Worm (Caenorhabditis elegans) whole organism, dauer: ENCODE measurements around the gene K08A2.2.

ENCODE experiments used
- unc-62 ChIP-seq: sonication (generic microtip); optimal IDR thresholded peaks from 2 replicates; lab custom pipeline; 2017; ENCODE audit warnings: missing biosample characterization, missing genetic modification reagents, missing genetic modification characterization

Gene K08A2.2

DNA sequence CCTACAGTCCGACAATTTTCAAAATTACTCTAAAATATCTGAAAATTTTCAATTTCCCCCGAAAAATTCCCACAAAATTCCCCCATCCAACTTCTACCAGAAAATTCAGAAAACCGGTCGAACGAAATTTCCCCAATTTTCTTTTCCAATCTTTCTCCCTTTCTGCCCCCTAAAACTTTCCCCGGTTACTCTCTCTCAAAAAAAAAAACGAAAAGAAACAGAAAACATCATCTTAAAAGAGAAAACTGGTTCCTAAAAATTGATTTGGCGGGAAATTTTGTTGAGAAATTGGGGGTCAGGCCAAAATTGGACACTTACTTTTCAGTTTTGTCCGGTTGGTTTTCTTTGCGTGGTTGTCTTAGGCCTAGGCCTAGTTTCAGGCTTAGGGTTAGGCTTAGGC lies 13.8 kb upstream of the K08A2.2 start:
- no peak for TF ChIP-seq unc-62

DNA sequence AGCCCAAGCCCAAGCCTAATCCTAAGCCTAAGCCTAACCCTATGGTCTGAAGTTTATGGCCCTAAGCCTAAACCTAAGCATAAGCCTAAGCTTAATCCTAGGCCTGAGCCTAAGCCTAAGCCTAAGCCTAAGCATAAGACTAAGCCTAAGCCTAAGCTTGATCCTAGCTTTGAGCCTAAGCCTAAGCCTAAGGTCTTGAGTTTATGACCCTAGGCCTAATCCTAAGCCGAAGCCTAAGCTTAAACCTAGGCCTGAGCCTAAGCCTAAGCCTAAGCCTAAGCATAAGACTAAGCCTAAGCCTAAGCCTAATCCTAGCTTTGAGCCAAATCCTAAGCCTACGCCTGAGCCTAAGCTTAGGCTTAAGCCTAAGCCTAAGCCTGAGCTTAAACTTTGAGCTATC lies 12.3 kb upstream of the K08A2.2 start:
- TF ChIP-seq unc-62 = no peak

DNA sequence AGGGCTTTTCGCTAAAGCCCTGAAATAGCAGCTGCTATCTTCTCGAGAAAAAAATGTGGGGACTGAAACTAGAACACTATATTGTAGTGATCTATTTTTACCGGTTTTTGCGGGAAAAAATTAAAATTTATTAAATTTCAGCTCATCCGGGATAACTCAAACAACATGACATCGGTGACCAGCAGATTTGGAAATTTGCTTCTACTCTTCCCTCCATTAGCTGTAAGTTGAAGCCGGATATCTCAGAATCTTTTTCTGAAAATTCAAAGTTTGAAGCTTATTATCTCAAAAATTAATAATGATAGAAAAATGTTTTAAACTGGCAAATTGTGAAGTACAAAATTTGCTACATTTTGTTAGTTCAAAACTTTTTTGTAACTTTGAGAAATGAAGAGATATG lies 7.0 kb upstream of the K08A2.2 start:
- no peak for TF ChIP-seq unc-62

DNA sequence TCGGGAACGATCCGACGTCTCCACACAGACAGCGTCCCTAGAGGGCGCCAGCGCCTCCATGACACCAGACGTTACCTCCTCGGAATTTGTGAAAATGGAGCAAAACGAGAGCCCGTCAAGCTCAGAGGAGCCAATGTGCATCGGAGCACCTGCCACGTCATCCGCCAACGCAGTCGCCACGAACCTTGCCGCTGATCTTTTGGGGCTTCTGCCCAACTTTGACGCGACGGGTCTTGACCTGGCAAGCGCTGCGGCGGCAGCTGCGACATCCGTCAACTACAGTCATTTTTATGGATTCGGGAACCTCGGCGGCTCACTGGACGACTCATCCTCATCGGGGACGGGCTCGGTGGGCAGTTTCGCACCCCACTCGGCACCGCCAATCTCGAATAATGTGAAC lies 6.0 kb upstream of the K08A2.2 start:
- no peak for TF ChIP-seq unc-62

DNA sequence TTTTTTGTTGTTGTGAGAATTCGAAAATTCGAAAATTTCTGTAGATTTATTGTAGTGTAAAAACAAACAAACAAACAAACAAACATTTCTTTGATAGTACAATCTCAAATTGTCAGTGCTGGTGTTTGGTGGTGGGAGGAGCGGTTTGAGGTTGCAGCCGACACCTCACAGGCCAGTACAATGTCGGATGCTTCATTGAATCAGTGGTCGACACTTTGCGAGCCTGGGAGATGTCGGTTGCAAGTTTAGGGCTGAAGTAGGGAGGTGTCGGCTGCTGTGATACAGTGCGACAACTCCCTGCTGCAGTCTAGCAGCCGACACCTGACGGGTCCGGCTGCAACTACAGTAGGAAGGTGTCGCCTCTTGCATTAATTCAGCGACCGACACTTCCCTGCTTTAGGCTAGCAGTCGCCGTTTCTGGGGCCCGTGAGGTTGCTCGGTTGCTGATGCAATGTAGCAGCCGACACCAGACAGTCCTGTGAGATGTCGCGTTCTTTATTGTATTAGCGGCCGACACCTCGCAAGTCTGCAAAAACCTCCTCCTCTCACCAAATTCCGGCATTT lies 5.4 kb upstream of the K08A2.2 start:
- no peak for TF ChIP-seq unc-62

DNA sequence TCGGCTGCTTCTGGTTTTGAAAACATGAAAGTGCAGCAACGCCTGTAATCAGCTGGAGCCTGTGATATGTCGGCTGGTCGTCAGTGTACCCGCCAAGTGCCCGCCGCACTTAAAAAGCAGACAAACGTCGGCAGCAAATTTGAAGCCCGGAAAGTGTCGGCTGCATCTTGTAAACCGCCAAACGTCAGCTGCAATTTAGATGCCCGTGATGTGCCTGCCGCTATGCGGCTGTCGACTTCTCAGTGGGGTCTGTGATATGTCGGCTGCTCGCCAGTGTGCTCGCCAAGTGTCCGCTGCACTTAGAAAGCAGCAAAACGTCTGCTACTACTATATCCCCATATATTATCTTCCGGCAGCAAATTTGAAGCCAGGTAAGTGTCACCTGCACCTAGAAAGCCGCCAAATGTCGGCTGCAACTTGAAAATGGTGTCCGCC lies 4.3 kb upstream of the K08A2.2 start:
- no peak for TF ChIP-seq unc-62

DNA sequence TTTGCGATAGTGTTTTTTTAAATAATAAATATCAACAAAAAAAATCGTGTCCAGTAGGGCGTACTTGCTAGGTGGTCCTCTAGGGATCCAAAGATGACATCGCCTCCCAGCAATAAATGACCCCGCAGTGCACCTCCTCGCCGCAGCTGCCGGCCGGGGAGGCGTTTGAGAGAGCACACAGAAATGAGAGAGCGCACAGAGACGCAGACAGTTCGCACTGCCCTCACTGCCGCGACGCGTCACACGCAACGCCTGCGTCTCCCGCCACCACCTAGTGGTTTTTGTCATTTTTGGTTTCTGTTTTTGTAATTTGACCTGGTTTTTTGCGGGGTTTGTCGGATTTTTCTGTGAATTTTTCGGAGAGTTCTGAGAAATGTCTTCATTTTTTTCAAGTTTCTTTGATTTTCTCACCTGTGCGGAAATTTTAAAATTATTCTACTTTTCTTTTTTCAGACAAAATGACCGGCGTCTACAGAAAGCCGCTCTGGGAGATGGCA lies 3.5 kb upstream of the K08A2.2 start, which contains the start of gene lido-7:
TSS of gene lido-7 (plus strand) at position 447 of the 497 bp plus-strand sequence.
- TF ChIP-seq unc-62 = no peak

DNA sequence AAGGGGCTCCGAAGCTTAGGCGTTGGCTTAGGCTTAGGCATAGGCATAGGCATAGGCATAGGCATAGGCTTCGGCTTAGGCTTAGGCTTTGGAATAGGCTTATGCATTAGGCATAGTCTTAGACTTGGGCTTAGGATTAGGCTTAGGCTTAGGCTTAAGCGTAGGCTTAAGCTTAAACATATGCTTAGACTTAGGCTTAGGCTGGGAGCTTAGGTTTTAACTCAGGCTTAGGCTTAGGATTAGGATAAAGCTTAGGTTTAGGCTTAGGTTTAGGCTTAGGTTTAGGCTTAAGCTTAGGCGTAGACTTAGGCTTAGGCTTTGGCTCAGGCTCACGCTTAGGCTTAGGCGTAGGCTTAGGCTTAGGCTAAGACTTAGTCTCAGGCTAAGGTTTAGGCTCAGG lies 1.3 kb upstream of the K08A2.2 start:
- TF ChIP-seq unc-62 = no peak

DNA sequence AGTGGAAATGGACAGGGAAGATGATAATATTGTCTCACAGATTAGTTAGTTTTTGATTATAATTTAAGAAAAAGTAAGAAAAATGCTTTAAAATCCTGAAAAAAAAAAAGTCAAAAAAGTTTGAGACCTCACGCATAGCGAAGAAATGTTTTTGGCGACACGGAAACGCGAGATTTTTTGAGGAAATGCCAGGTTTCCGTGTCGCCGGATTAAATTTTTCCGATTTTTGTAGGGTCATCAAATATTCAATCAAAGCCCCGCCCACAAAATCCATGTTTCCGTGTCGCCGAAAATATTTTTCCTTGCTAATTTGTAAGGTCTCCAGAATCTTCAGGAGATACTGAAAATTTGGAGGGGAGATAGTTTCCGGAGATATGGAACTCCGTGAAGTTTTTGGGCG lies 895 bp downstream of the K08A2.2 start:
- TF ChIP-seq unc-62 = no peak

DNA sequence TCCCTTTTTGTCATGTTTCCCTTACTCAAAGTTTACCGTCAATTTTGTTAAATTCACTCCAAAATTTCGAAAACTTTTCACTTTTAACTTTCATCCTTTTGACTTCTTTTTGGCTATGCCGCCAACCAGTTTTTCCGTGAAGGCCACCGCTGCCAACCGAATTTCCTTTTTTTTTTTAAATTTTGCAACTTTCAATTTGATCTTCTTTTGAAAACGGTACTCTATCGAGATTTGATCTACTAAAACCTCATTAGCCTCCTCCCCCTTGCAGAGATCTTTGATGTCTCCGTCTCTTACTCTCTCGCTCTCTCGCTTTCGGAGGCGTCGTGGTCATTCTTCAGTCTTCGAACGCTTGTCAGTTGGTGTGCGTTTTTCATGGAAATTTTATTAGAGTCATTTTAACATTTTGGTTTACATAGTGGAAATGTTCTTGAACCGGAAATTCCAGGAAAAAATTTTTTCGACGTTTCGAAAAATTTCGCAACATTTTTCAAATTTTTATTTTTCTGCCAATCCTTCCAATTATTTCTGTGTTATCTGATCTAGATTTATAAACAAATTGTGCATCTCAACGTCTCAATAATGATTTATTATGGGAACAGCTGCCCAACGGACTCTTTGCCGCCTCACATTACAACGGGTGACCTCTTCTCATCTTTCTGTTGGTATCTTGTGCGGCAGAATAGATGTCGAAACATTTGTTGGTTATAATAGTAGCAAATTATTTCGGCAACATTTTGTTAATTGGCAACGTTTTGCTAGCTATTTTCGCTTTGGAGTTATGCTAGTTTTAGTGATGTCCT lies 3.4 kb downstream of the K08A2.2 start:
- no peak for TF ChIP-seq unc-62

DNA sequence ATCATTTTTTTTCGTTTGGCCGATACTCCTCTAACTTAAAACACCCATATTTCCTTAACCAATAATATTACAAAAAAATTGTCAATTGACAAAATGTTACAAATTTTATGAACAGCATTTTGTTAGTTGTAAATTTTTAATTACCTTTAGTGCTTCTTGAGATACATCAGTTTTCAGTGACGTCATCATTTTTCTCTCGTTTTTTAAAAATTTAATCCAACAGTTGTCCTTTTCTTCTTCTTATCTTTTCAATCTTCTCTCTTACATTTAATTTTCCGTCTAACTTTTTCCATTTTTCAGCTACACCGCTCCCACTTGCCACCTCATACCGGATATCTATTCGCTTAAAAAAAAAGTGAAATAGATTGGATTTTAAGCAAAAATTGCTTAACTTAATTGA lies 5.3 kb downstream of the K08A2.2 start, which contains the start of gene lido-8:
TSS of gene lido-8 (plus strand) at position 301 of the 400 bp plus-strand sequence.
- TF ChIP-seq unc-62 = no peak

DNA sequence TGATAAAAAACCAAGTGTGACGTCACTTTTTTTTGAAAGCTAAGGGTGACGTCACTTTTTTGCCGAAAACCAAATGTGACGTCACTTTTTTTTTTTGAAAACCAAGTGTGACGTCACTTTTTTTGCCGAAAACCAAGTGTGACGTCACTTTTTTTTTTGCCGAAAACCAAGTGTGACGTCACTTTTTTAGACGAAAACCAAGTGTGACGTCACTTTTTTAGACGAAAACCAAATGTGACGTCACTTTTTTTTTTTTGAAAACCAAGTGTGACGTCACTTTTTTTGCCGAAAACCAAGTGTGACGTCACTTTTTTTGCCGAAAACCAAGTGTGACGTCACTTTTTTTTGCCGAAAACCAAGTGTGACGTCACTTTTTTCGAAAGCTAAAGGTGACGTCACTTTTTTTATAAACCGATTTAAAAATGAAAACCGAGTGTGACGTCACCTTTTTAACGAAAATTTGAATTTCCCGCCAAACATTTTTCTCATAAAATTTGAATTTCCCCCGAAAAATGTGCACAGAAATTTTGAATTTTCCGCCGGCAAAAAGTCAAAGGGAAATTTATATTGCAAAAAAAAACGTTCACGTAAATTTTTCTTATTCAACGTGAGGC lies 6.5 kb downstream of the K08A2.2 start:
- TF ChIP-seq unc-62 = no peak

DNA sequence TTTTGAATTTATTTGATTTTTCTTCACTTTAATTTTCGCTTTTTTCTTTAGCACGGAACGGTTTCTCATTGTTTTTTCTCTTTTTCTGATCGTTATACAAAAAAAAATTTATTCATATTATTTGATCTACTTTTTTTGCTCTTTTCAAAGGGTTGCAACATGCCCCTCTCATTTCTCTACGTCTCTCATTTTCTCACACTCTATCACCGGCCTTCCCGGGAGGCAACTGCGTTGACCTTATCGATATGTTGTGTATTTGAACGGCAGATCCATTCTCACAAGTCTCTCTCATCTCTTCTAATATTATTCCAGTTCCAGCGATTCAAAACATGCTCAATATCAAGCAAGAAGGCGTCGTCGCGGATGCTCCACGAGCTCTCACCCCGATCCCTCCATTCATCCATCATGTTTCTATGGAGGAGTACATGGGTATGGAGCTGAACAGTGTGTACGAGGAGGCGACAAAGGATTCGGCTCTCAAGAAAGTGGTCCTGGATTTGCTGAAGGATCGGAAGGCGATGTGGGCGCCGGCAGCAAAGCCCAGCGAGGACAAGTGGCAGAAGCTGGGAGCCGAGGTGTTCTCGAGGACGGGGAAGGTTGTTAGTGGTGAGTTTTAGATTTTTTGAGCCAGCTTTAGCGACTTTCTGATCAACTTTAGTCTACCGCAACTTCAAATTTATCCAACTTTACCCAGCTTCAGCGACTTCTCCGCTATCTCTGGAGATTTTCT lies 9.3 kb downstream of the K08A2.2 start, which contains the start of gene lido-9:
TSS of gene lido-9 (plus strand) at position 234 of the 730 bp plus-strand sequence.
- TF ChIP-seq unc-62 = no peak

DNA sequence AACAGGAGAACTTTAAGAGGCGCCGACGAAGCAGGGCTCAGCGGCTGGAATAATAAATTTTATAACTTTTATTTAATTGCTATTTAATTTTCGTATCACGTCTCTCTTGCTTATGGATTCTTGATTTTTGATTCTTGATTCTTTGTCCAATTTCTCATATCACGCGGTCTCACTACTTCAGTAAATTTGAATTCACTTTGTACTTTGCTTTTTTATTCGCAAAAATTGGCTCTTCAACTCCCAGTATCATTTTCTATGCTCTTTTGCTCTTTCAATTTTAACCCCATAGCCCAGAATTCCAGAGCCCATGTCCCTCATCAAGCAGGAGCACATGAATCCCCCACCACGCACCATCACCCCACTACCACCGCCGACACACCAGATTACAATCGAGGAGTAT lies 10.8 kb downstream of the K08A2.2 start, which contains the start of gene lido-10:
TSS of gene lido-10 (plus strand) at position 301 of the 400 bp plus-strand sequence.
- no peak for TF ChIP-seq unc-62

DNA sequence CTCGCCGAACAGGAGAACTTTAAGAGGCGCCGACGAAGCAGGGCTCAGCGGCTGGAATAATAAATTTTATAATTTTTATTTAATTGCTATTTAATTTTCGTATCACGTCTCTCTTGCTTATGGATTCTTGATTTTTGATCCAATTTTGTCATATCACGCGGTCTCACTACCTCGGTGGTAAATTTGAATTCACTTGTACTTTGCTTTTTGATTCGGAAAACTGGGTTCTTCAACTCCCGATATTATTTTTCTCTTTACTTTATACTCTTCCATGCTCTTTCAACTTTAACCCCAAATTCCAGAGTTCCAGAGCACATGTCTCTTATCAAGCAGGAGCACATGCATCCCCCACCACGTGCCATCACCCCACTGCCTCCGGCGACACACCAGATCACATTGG lies 12.3 kb downstream of the K08A2.2 start, which contains the start of gene lido-11:
TSS of gene lido-11 (plus strand) at position 301 of the 400 bp plus-strand sequence.
- TF ChIP-seq unc-62 = no peak

DNA sequence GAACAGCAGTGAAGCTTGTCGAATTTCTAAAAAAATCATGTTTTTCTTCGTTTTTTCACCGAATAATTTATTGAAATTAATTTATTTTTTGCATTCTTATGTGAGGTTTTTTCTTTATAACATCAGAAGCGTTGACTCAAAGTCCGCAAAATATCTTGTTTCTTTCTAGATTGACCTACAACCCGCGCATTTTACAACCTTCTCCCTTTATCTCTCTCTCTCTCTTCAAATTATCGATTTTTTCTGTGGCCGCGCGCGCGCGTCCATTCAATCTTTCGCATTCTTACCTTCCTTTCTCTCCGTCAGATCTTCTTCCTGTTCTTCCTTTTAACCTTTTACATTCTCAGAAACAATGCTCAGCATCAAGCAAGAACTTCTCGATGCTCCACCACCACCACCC lies 14.1 kb downstream of the K08A2.2 start, which contains the start of gene lido-12:
TSS of gene lido-12 (plus strand) at position 301 of the 400 bp plus-strand sequence.
- TF ChIP-seq unc-62 = no peak
